Worm (Caenorhabditis elegans) whole organism, young adult: ENCODE measurements around the gene mrpl-10.

Source experiments
- F55B11.4 ChIP-seq: sonication (generic microtip); optimal IDR thresholded peaks from 2 replicates; lab custom pipeline; 2016; ENCODE audit warnings: missing compliant biosample characterization, missing genetic modification characterization, borderline replicate concordance; ENCODE audit not compliant: insufficient read depth
- F57C9.4 ChIP-seq: sonication (generic microtip); optimal IDR thresholded peaks from 2 replicates; lab custom pipeline; 2017; ENCODE audit warnings: mild to moderate bottlenecking, missing genetic modification characterization, missing compliant biosample characterization
- K12H6.12 ChIP-seq: fragments of 200-800 bp; sonication (Bioruptor generic); optimal IDR thresholded peaks from 2 replicates; lab custom pipeline; 2018; ENCODE audit warnings: mild to moderate bottlenecking, missing genetic modification characterization, missing compliant biosample characterization
- Y53G8AR.9 ChIP-seq: fragments of 200-800 bp; sonication (Bioruptor generic); conservative IDR thresholded peaks from 2 replicates; pipeline ENCODE4 v1.3.6; 2022; ENCODE audit warnings: missing genetic modification reagents, missing genetic modification characterization, missing compliant biosample characterization
- Y56A3A.18 ChIP-seq: fragments of 200-800 bp; sonication (Bioruptor generic); IDR thresholded peaks from 2 replicates; pipeline ENCODE4 v1.3.6; 2022; ENCODE audit warnings: missing genetic modification reagents, missing genetic modification characterization, missing compliant biosample characterization
- ama-1 ChIP-seq, 3 experiments: fragments of 150-350 bp in 1 of 3; sonication (generic microtip) in 2 of 3; optimal IDR thresholded peaks; 2 replicates each; lab custom pipeline; 2014 to 2018; ENCODE audit warnings: missing biosample characterization in 2 of 3, missing genetic modification characterization in 2 of 3, missing genetic modification reagents in 2 of 3
- bed-2 ChIP-seq: fragments of 200-800 bp; sonication (Bioruptor generic); IDR thresholded peaks from 2 replicates; pipeline ENCODE4 v1.3.6; 2022; ENCODE audit warnings: missing genetic modification reagents, missing genetic modification characterization, missing compliant biosample characterization
- ceh-58 ChIP-seq: fragments of 200-800 bp; sonication (Bioruptor generic); IDR thresholded peaks from 2 replicates; pipeline ENCODE4 v1.3.6; 2022; ENCODE audit warnings: missing genetic modification characterization, missing compliant biosample characterization
- ceh-91 ChIP-seq: fragments of 200-800 bp; sonication (Bioruptor generic); IDR thresholded peaks from 2 replicates; pipeline ENCODE4 v1.3.6; 2022; ENCODE audit warnings: missing genetic modification reagents, missing genetic modification characterization, missing compliant biosample characterization
- chd-7 ChIP-seq: sonication (generic microtip); optimal IDR thresholded peaks from 2 replicates; lab custom pipeline; 2016; ENCODE audit warnings: mild to moderate bottlenecking, missing genetic modification characterization, moderate library complexity, missing compliant biosample characterization
- dox-1 ChIP-seq: fragments of 200-800 bp; sonication (Bioruptor generic); IDR thresholded peaks from 2 replicates; pipeline ENCODE4 v1.3.6; 2022; ENCODE audit warnings: missing genetic modification reagents, missing genetic modification characterization, missing compliant biosample characterization
- efl-1 ChIP-seq: fragments of 150-350 bp; optimal IDR thresholded peaks from 2 replicates; lab custom pipeline; 2014; ENCODE audit warnings: missing biosample characterization, missing genetic modification reagents, missing genetic modification characterization
- egl-44 ChIP-seq: fragments of 200-800 bp; sonication (Bioruptor generic); IDR thresholded peaks from 2 replicates; pipeline ENCODE4 v1.3.6; 2022; ENCODE audit warnings: missing genetic modification reagents, missing genetic modification characterization, missing compliant biosample characterization
- egrh-3 ChIP-seq: fragments of 200-800 bp; sonication (Bioruptor generic); IDR thresholded peaks from 2 replicates; pipeline ENCODE4 v1.3.6; 2022; ENCODE audit warnings: missing genetic modification reagents, missing genetic modification characterization, missing compliant biosample characterization
- ekl-4 ChIP-seq: fragments of 200-800 bp; sonication (Bioruptor generic); IDR thresholded peaks from 2 replicates; pipeline ENCODE4 v1.3.6; 2022; ENCODE audit warnings: missing genetic modification reagents, missing genetic modification characterization, missing compliant biosample characterization
- lag-1 ChIP-seq: fragments of 200-800 bp; sonication (Bioruptor generic); IDR thresholded peaks from 2 replicates; pipeline ENCODE4 v1.3.6; 2022; ENCODE audit warnings: missing genetic modification reagents, missing genetic modification characterization, missing compliant biosample characterization
- lir-1 ChIP-seq: fragments of 200-800 bp; sonication (Bioruptor generic); conservative IDR thresholded peaks from 2 replicates; pipeline ENCODE4 v1.3.6; 2022; ENCODE audit warnings: missing genetic modification reagents, missing genetic modification characterization, missing compliant biosample characterization
- madf-10 ChIP-seq: sonication (generic microtip); optimal IDR thresholded peaks from 2 replicates; lab custom pipeline; 2016; ENCODE audit warnings: mild to moderate bottlenecking, missing genetic modification characterization, missing compliant biosample characterization
- mes-4 ChIP-seq: sonication (generic microtip); optimal IDR thresholded peaks from 2 replicates; lab custom pipeline; 2016; ENCODE audit warnings: missing genotype, missing genetic modification characterization, missing compliant biosample characterization
- mxl-1 ChIP-seq: sonication (generic microtip); optimal IDR thresholded peaks from 2 replicates; lab custom pipeline; 2016; ENCODE audit warnings: missing genetic modification characterization, missing compliant biosample characterization
- nfya-1 ChIP-seq: sonication (generic microtip); optimal IDR thresholded peaks from 2 replicates; lab custom pipeline; 2017; ENCODE audit warnings: antibody characterized with exemption, missing compliant biosample characterization, missing genetic modification characterization, borderline replicate concordance; ENCODE audit not compliant: insufficient read depth
- nfya-2 ChIP-seq: fragments of 200-800 bp; sonication (Bioruptor generic); IDR thresholded peaks from 2 replicates; pipeline ENCODE4 v1.3.6; 2022; ENCODE audit warnings: missing genetic modification reagents, missing genetic modification characterization, missing compliant biosample characterization
- nhr-179 ChIP-seq: sonication (generic microtip); optimal IDR thresholded peaks from 2 replicates; lab custom pipeline; 2016; ENCODE audit warnings: mild to moderate bottlenecking, missing genetic modification characterization, missing compliant biosample characterization
- nhr-80 ChIP-seq: sonication (generic microtip); optimal IDR thresholded peaks from 2 replicates; lab custom pipeline; 2016; ENCODE audit warnings: missing genetic modification characterization, missing compliant biosample characterization
- pha-4 ChIP-seq: fragments of 150-350 bp; sonication (generic microtip); optimal IDR thresholded peaks from 2 replicates; lab custom pipeline; 2014; ENCODE audit warnings: missing biosample characterization, missing genetic modification reagents, missing genetic modification characterization
- sea-2 ChIP-seq: fragments of 200-800 bp; sonication (Bioruptor generic); IDR thresholded peaks from 2 replicates; pipeline ENCODE4 v1.3.6; 2022; ENCODE audit warnings: missing genetic modification characterization, missing compliant biosample characterization
- snpc-1.1 ChIP-seq: sonication (generic microtip); optimal IDR thresholded peaks from 2 replicates; lab custom pipeline; 2017; ENCODE audit warnings: missing genetic modification characterization, mild to moderate bottlenecking, missing compliant biosample characterization, antibody characterized with exemption, moderate library complexity, missing genotype, missing genetic modification reagents; ENCODE audit not compliant: insufficient read depth
- snpc-1.3 ChIP-seq: sonication (generic microtip); optimal IDR thresholded peaks from 2 replicates; lab custom pipeline; 2017; ENCODE audit warnings: missing genetic modification characterization, mild to moderate bottlenecking, missing compliant biosample characterization, antibody characterized with exemption, moderate library complexity, missing genotype, missing genetic modification reagents; ENCODE audit not compliant: insufficient read depth
- snpc-3.4 ChIP-seq: sonication (generic microtip); optimal IDR thresholded peaks from 2 replicates; lab custom pipeline; 2017; ENCODE audit warnings: missing genetic modification characterization, mild to moderate bottlenecking, missing compliant biosample characterization, antibody characterized with exemption, moderate library complexity, missing genotype, missing genetic modification reagents
- snpc-4 ChIP-seq, 5 experiments: fragments of 150-350 bp in 1 of 5; sonication (generic microtip) in 4 of 5; optimal IDR thresholded peaks; 2 replicates each; lab custom pipeline; 2014 to 2018; ENCODE audit warnings: missing genetic modification characterization in 5 of 5, missing biosample characterization in 3 of 5, antibody characterized with exemption in 2 of 5, mild to moderate bottlenecking in 2 of 5, missing compliant biosample characterization in 2 of 5, missing genotype in 2 of 5, moderate library complexity in 2 of 5, missing genetic modification reagents in 1 of 5
- somi-1 ChIP-seq: fragments of 200-800 bp; sonication (Bioruptor generic); optimal IDR thresholded peaks from 2 replicates; lab custom pipeline; 2018; ENCODE audit warnings: mild to moderate bottlenecking, missing genetic modification characterization, missing compliant biosample characterization
- unc-130 ChIP-seq: sonication (generic microtip); optimal IDR thresholded peaks from 2 replicates; lab custom pipeline; 2016; ENCODE audit warnings: missing genetic modification reagents, missing genetic modification characterization, missing compliant biosample characterization
- xnd-1 ChIP-seq: sonication (generic microtip); optimal IDR thresholded peaks from 2 replicates; lab custom pipeline; 2016; ENCODE audit warnings: missing genotype, missing genetic modification reagents, missing genetic modification characterization, missing compliant biosample characterization
- zfh-2 ChIP-seq: fragments of 200-800 bp; sonication (Bioruptor generic); conservative IDR thresholded peaks from 2 replicates; pipeline ENCODE4 v1.3.6; 2022; ENCODE audit warnings: missing genetic modification reagents, missing genetic modification characterization, missing compliant biosample characterization
- ztf-26 ChIP-seq: sonication (generic microtip); optimal IDR thresholded peaks from 2 replicates; lab custom pipeline; 2017; ENCODE audit warnings: missing genetic modification characterization, missing compliant biosample characterization
- ztf-28 ChIP-seq: fragments of 200-800 bp; sonication (Bioruptor generic); IDR thresholded peaks from 2 replicates; pipeline ENCODE4 v1.3.6; 2022; ENCODE audit warnings: missing genetic modification reagents, missing genetic modification characterization, missing compliant biosample characterization

mrpl-10 gene

DNA sequence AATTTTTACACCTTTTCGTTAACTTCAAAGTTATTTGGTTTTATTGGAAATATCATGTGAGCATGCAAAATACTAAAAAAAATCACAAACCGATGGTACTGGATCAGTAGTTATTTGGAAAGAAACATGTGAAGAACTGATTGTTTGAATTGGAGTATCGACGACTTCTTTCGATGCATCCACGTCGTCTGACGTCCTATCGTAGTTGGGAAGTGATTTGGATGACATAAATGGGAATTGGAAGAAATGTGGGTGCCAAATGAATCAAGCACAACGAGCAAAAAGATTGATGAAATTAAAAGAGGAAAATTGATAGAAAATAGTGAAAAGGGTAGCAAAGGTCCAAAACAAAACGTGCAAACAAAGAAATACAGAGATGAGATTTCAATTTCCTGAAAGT, 42.9 kb upstream of the mrpl-10 start, which contains the start of gene shw-1:
Gene shw-1, minus strand, starts transcription at position 228 of the 400 bp plus-strand sequence.
- TF ChIP-seq F57C9.4, result no peak
- no peak for TF ChIP-seq ztf-26 (tag; lab: Kevin White, UChicago)
- TF ChIP-seq snpc-3.4 (tag; lab: Kevin White, UChicago), result no peak
- TF ChIP-seq nhr-80 (tag; lab: Kevin White, UChicago), result no peak
- no peak for TF ChIP-seq dox-1 (GFP tag; lab: Robert Waterston, UW)
- no peak for TF ChIP-seq mxl-1 (tag; lab: Kevin White, UChicago)

DNA sequence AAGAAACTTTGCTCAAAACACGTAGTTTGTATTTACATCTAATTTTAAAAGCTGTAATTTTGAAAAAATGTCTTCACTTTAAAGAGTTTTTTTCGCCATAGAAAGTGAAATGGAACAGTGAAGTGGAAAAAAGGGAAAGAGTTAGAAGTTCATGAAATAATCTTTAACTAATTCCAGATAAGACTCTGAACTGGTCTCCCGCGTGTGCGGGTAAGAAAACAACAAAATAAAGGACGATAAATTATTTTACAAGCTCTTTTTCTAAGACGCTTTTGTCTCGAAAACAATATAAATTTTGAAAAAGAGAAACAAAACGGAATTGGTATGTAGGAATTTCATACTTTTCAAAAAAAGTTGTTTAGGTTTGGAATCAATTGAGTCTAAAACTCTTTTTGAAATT, 38.4 kb upstream of the mrpl-10 start:
- no peak for TF ChIP-seq lir-1 (GFP tag; lab: Robert Waterston, UW)
- no peak for TF ChIP-seq unc-130 (GFP tag; lab: Kevin White, UChicago)
- TF ChIP-seq, all 124 proteins: peak for 0

DNA sequence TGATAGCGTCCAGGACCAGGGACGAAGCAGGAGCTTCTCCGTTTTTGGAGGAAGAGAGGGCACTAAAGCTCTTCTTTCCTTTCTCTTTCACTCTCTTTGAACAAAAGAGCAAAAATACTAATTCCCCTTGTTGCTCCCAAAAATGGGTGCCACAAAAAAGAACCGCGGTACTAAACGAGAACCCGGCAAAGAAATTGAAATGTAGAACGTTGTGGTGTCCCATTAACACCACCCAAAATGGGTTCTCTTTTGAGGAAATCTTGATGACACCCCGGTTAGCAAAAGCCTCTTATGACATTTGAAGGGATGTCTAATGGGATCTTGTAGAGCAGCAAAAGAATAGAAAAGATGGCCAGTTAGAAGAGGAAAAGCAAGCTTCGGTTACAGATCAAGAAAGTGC, 36.5 kb upstream of the mrpl-10 start:
- no peak for TF ChIP-seq K12H6.12 (tag; lab: Kevin White, UChicago)
- TF ChIP-seq xnd-1 (tag; lab: Kevin White, UChicago), result no peak
- TF ChIP-seq nfya-2, result no peak
- TF ChIP-seq nfya-1 (tag; lab: Kevin White, UChicago), result no peak
- no peak for TF ChIP-seq snpc-4 (GFP tag; optimal IDR thresholded peaks at IDR 0.05; lab: Kevin White, UChicago)
- no peak for TF ChIP-seq snpc-4 (tag; optimal IDR thresholded peaks at IDR 0.05; lab: Kevin White, UChicago)
- TF ChIP-seq bed-2 (GFP tag; lab: Robert Waterston, UW), result no peak
- TF ChIP-seq lag-1 (GFP tag; lab: Robert Waterston, UW), result no peak
- no peak for TF ChIP-seq ama-1 (optimal IDR thresholded peaks at IDR 0.05; lab: Kevin White, UChicago)
- TF ChIP-seq ama-1 (GFP tag; optimal IDR thresholded peaks at IDR 0.05; lab: Kevin White, UChicago), result no peak
- no peak for TF ChIP-seq lir-1 (GFP tag; lab: Robert Waterston, UW)
- no peak for TF ChIP-seq ztf-28 (GFP tag; lab: Robert Waterston, UW)
- TF ChIP-seq egl-44 (GFP tag; lab: Robert Waterston, UW), result no peak
- no peak for TF ChIP-seq F55B11.4
- TF ChIP-seq nhr-179 (tag; lab: Kevin White, UChicago), result no peak
- TF ChIP-seq zfh-2, result no peak
- no peak for TF ChIP-seq madf-10 (tag; lab: Kevin White, UChicago)
- no peak for TF ChIP-seq sea-2

DNA sequence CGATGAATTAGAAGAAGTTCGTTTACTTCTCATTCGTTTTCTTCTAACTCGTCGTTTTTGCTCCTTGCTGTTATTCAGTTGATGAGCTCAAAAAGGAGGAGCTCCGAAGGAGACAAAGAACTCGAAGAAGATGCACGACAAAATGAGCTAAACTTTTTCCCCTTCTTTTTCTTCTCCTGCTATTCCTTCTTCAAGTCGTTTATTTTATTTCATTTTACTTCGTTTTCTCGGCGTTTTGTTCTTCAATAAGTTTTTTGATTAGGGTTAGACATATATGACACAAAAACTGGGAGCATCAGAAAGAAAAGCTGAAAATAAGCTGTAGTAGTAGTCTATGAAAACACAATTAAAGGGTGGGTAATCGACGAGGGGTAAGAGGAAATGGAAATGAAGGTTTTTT, 33.7 kb upstream of the mrpl-10 start:
- TF ChIP-seq chd-7 (tag; lab: Kevin White, UChicago), result no peak

DNA sequence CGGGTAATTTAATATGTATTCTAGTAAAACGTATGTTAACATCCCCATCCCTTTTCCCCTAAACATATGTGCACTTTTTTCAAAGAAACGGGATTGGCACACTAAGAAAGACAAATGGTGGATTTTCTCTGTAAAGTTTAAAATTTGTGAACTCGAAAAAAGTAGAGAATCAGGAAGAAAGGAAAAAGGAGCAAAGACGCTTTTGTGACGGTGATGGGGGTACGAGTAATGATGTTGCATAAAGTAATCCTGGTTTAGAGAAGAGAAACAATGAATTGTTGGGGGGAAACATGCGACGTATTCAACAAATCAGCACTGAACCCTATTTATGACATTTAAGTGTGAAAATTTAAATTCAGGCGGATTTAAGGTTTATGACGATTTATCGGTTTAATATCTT, 33.2 kb upstream of the mrpl-10 start:
- no peak for TF ChIP-seq snpc-1.3
- no peak for TF ChIP-seq nhr-80 (tag; lab: Kevin White, UChicago)
- TF ChIP-seq pha-4 (tag; lab: Kevin White, UChicago), result no peak
- no peak for TF ChIP-seq ceh-58 (GFP tag; lab: Robert Waterston, UW)
- TF ChIP-seq F57C9.4, result no peak
- TF ChIP-seq chd-7 (tag; lab: Kevin White, UChicago), result no peak
- no peak for TF ChIP-seq Y56A3A.18
- no peak for TF ChIP-seq nfya-2
- TF ChIP-seq ceh-91 (GFP tag; lab: Robert Waterston, UW), result no peak

DNA sequence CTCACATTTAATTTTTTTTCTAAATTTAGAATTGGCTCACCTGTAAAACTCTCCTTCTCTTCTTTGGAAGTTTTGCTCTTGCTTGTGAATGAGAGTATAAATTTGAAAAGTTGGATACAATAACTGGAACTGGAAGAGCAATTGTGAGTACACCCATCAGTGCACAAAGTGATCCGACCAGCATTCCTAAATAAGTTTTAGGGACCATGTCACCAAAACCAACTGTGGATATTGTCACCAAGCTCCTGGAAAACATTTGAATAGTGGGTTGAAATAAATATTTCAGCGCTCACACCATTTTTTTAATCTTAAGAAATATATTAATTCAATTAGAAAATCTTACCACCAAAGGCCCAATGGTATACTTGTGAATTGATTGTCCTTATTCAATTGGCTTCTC, 30.0 kb upstream of the mrpl-10 start:
- TF ChIP-seq ekl-4 (GFP tag; lab: Robert Waterston, UW) (no peak), snpc-1.1 (tag; lab: Kevin White, UChicago) (no peak), zfh-2 (no peak), mes-4 (no peak), egrh-3 (GFP tag; lab: Robert Waterston, UW) (no peak), somi-1 (no peak), Y53G8AR.9 (GFP tag; lab: Robert Waterston, UW) (no peak), lir-1 (GFP tag; lab: Robert Waterston, UW) (no peak), efl-1 (GFP tag; lab: Kevin White, UChicago) (no peak), chd-7 (tag; lab: Kevin White, UChicago) (no peak)
